Worm (Caenorhabditis elegans) whole organism, L1 larva: ENCODE data around the gene nlp-76.

ENCODE experiments used
- C04F5.9 ChIP-seq: sonication (generic microtip); optimal IDR thresholded peaks from 2 replicates; lab custom pipeline; 2016; ENCODE audit warnings: missing genetic modification characterization, missing compliant biosample characterization
- C16A3.4 ChIP-seq: fragments of 150-350 bp; optimal IDR thresholded peaks from 2 replicates; lab custom pipeline; 2014; ENCODE audit warnings: missing biosample characterization, missing genetic modification characterization
- F16B12.6 ChIP-seq: fragments of 150-350 bp; optimal IDR thresholded peaks from 2 replicates; lab custom pipeline; 2014; ENCODE audit warnings: missing biosample characterization, missing genetic modification characterization
- Y116A8C.19 ChIP-seq: sonication (generic microtip); optimal IDR thresholded peaks from 2 replicates; lab custom pipeline; 2016; ENCODE audit warnings: missing compliant biosample characterization, missing genetic modification characterization, borderline replicate concordance
- aha-1 ChIP-seq: fragments of 150-350 bp; optimal IDR thresholded peaks from 2 replicates; lab custom pipeline; 2014; ENCODE audit warnings: missing biosample characterization, missing genetic modification characterization
- aly-2 ChIP-seq: fragments of 150-350 bp; optimal IDR thresholded peaks from 2 replicates; lab custom pipeline; 2014; ENCODE audit warnings: missing biosample characterization, missing genetic modification characterization
- blmp-1 ChIP-seq: fragments of 150-350 bp; optimal IDR thresholded peaks from 2 replicates; lab custom pipeline; 2014; ENCODE audit warnings: missing biosample characterization, missing genetic modification characterization
- ceh-8 ChIP-seq: fragments of 200-800 bp; sonication (Bioruptor generic); optimal IDR thresholded peaks from 2 replicates; lab custom pipeline; 2018; ENCODE audit warnings: mild to moderate bottlenecking, missing genetic modification characterization, moderate library complexity, missing compliant biosample characterization
- ceh-82 ChIP-seq, 3 experiments: fragments of 150-350 bp in 1 of 3; sonication (generic microtip) in 2 of 3; optimal IDR thresholded peaks; 2 replicates each; lab custom pipeline; 2014 to 2017; ENCODE audit warnings: missing biosample characterization in 3 of 3, missing genetic modification characterization in 3 of 3
- ceh-88 ChIP-seq: fragments of 200-800 bp; sonication (Bioruptor generic); IDR thresholded peaks from 2 replicates; pipeline ENCODE4 v1.3.6; 2022; ENCODE audit warnings: missing genetic modification characterization, missing compliant biosample characterization
- dsc-1 ChIP-seq: sonication (generic microtip); optimal IDR thresholded peaks from 2 replicates; lab custom pipeline; 2016; ENCODE audit warnings: mild to moderate bottlenecking, missing genetic modification characterization, missing compliant biosample characterization
- efl-1 ChIP-seq, 4 experiments: fragments of 150-350 bp; optimal IDR thresholded peaks in 3 of 4; peaks in 1 of 4; 1 replicate in 1 of 4; 2 replicates in 3 of 4; lab custom pipeline; 2014; ENCODE audit warnings: missing biosample characterization in 2 of 4, missing genetic modification characterization in 2 of 4, missing genetic modification reagents in 2 of 4
- egl-27 ChIP-seq, 2 experiments: fragments of 150-350 bp in 1 of 2; sonication (generic microtip); optimal IDR thresholded peaks; 3 replicates each; lab custom pipeline; 2017 to 2018; ENCODE audit warnings: missing biosample characterization in 2 of 2, missing genetic modification characterization in 2 of 2, missing genetic modification reagents in 2 of 2
- elt-2 ChIP-seq: sonication (generic microtip); optimal IDR thresholded peaks from 2 replicates; lab custom pipeline; 2016; ENCODE audit warnings: missing genetic modification characterization, mild to moderate bottlenecking, inconsistent platforms, missing compliant biosample characterization, missing genetic modification reagents
- fkh-8 ChIP-seq: sonication (generic microtip); optimal IDR thresholded peaks from 2 replicates; lab custom pipeline; 2016; ENCODE audit warnings: mild to moderate bottlenecking, missing genetic modification characterization, missing compliant biosample characterization
- fos-1 ChIP-seq: fragments of 150-350 bp; optimal IDR thresholded peaks from 2 replicates; lab custom pipeline; 2014; ENCODE audit warnings: missing biosample characterization, missing genetic modification characterization
- grh-1 ChIP-seq: fragments of 200-800 bp; sonication (Bioruptor generic); IDR thresholded peaks from 2 replicates; pipeline ENCODE4 v1.3.6; 2022; ENCODE audit warnings: missing genetic modification reagents, missing genetic modification characterization, missing compliant biosample characterization
- irx-1 ChIP-seq: sonication (generic microtip); optimal IDR thresholded peaks from 2 replicates; lab custom pipeline; 2016; ENCODE audit warnings: missing genetic modification characterization, missing compliant biosample characterization
- jun-1 ChIP-seq: fragments of 150-350 bp; optimal IDR thresholded peaks from 2 replicates; lab custom pipeline; 2014; ENCODE audit warnings: missing biosample characterization, missing genetic modification reagents, missing genetic modification characterization
- lin-13 ChIP-seq: fragments of 150-350 bp; optimal IDR thresholded peaks from 2 replicates; lab custom pipeline; 2014; ENCODE audit warnings: missing biosample characterization, missing genetic modification reagents, missing genetic modification characterization
- lin-14 ChIP-seq: fragments of 200-800 bp; sonication (Bioruptor generic); optimal IDR thresholded peaks from 2 replicates; lab custom pipeline; 2018; ENCODE audit warnings: mild to moderate bottlenecking, missing genetic modification characterization, moderate library complexity, missing compliant biosample characterization
- lin-15B ChIP-seq: fragments of 150-350 bp; sonication (generic microtip); optimal IDR thresholded peaks from 3 replicates; lab custom pipeline; 2014; ENCODE audit warnings: missing biosample characterization, missing genetic modification characterization
- lin-39 ChIP-seq: fragments of 150-350 bp; optimal IDR thresholded peaks from 2 replicates; lab custom pipeline; 2014; ENCODE audit warnings: missing biosample characterization, missing genetic modification reagents, missing genetic modification characterization
- lir-3 ChIP-seq: sonication (generic microtip); optimal IDR thresholded peaks from 2 replicates; lab custom pipeline; 2016; ENCODE audit warnings: mild to moderate bottlenecking, missing genetic modification characterization, moderate library complexity, missing compliant biosample characterization; ENCODE audit not compliant: poor library complexity
- lsy-2 ChIP-seq, 2 experiments: fragments of 150-350 bp; optimal IDR thresholded peaks; 2 replicates each; lab custom pipeline; 2014; ENCODE audit warnings: missing biosample characterization in 2 of 2, missing genetic modification characterization in 2 of 2
- mab-9 ChIP-seq: fragments of 200-800 bp; sonication (Bioruptor generic); IDR thresholded peaks from 2 replicates; pipeline ENCODE4 v1.3.6; 2022; ENCODE audit warnings: missing genetic modification reagents, missing genetic modification characterization, missing compliant biosample characterization
- mdl-1 ChIP-seq, 2 experiments: fragments of 150-350 bp; optimal IDR thresholded peaks; 2 replicates each; lab custom pipeline; 2014 to 2017; ENCODE audit warnings: missing biosample characterization in 2 of 2, missing genetic modification characterization in 2 of 2, inconsistent platforms in 1 of 2
- mef-2 ChIP-seq: fragments of 150-350 bp; optimal IDR thresholded peaks from 2 replicates; lab custom pipeline; 2014; ENCODE audit warnings: missing biosample characterization, missing genetic modification characterization
- nhr-12 ChIP-seq: sonication (generic microtip); optimal IDR thresholded peaks from 2 replicates; lab custom pipeline; 2017; ENCODE audit warnings: missing biosample characterization, missing genetic modification characterization
- nhr-19 ChIP-seq: fragments of 200-800 bp; sonication (Bioruptor generic); conservative IDR thresholded peaks from 2 replicates; pipeline ENCODE4 v1.3.6; 2022; ENCODE audit warnings: missing genetic modification characterization, missing compliant biosample characterization
- nhr-20 ChIP-seq: sonication (generic microtip); optimal IDR thresholded peaks from 2 replicates; lab custom pipeline; 2016; ENCODE audit warnings: mild to moderate bottlenecking, missing genetic modification characterization, missing compliant biosample characterization
- nhr-237 ChIP-seq: fragments of 150-350 bp; optimal IDR thresholded peaks from 2 replicates; lab custom pipeline; 2014; ENCODE audit warnings: missing biosample characterization, missing genetic modification characterization
- nhr-28 ChIP-seq: fragments of 150-350 bp; optimal IDR thresholded peaks from 2 replicates; lab custom pipeline; 2014; ENCODE audit warnings: missing biosample characterization, missing genetic modification characterization
- nhr-76 ChIP-seq: sonication (generic microtip); optimal IDR thresholded peaks from 2 replicates; lab custom pipeline; 2017; ENCODE audit warnings: missing biosample characterization, missing genetic modification characterization
- nhr-90 ChIP-seq: sonication (generic microtip); optimal IDR thresholded peaks from 2 replicates; lab custom pipeline; 2016; ENCODE audit warnings: mild to moderate bottlenecking, missing genetic modification characterization, missing compliant biosample characterization; ENCODE audit not compliant: poor library complexity
- pag-3 ChIP-seq: sonication (generic microtip); optimal IDR thresholded peaks from 2 replicates; lab custom pipeline; 2017; ENCODE audit warnings: missing genetic modification characterization, mild to moderate bottlenecking, missing compliant biosample characterization, antibody characterized with exemption, borderline replicate concordance; ENCODE audit not compliant: insufficient read depth
- pax-3 ChIP-seq: fragments of 200-800 bp; sonication (Bioruptor generic); optimal IDR thresholded peaks from 2 replicates; lab custom pipeline; 2018; ENCODE audit warnings: mild to moderate bottlenecking, missing genetic modification characterization, moderate library complexity, missing compliant biosample characterization
- pqm-1 ChIP-seq: sonication (generic microtip); optimal IDR thresholded peaks from 3 replicates; lab custom pipeline; 2017; ENCODE audit warnings: missing biosample characterization, missing genetic modification characterization
- rnt-1 ChIP-seq: sonication (generic microtip); optimal IDR thresholded peaks from 2 replicates; lab custom pipeline; 2016; ENCODE audit warnings: mild to moderate bottlenecking, missing genetic modification characterization, moderate library complexity, missing compliant biosample characterization
- skn-1 ChIP-seq: fragments of 150-350 bp; optimal IDR thresholded peaks from 2 replicates; lab custom pipeline; 2014; ENCODE audit warnings: missing biosample characterization, missing genetic modification characterization
- snpc-4 ChIP-seq: fragments of 150-350 bp; optimal IDR thresholded peaks from 2 replicates; lab custom pipeline; 2014; ENCODE audit warnings: missing biosample characterization, missing genetic modification characterization
- sox-4 ChIP-seq: sonication (generic microtip); optimal IDR thresholded peaks from 2 replicates; lab custom pipeline; 2016; ENCODE audit warnings: missing genetic modification characterization, missing compliant biosample characterization
- sptf-1 ChIP-seq: fragments of 150-350 bp; optimal IDR thresholded peaks from 2 replicates; lab custom pipeline; 2014; ENCODE audit warnings: missing biosample characterization, missing genetic modification characterization
- sup-37 ChIP-seq: fragments of 200-800 bp; sonication (Bioruptor generic); optimal IDR thresholded peaks from 2 replicates; lab custom pipeline; 2018; ENCODE audit warnings: mild to moderate bottlenecking, missing genetic modification characterization, missing compliant biosample characterization
- swsn-7 ChIP-seq: sonication (generic microtip); optimal IDR thresholded peaks from 2 replicates; lab custom pipeline; 2016; ENCODE audit warnings: missing genetic modification characterization, missing compliant biosample characterization
- tbx-2 ChIP-seq: sonication (generic microtip); optimal IDR thresholded peaks from 2 replicates; lab custom pipeline; 2016; ENCODE audit warnings: missing genetic modification characterization, missing compliant biosample characterization
- tlp-1 ChIP-seq: fragments of 150-350 bp; optimal IDR thresholded peaks from 2 replicates; lab custom pipeline; 2014; ENCODE audit warnings: missing biosample characterization, missing genetic modification characterization
- unc-30 ChIP-seq: sonication (generic microtip); optimal IDR thresholded peaks from 2 replicates; lab custom pipeline; 2017; ENCODE audit warnings: missing biosample characterization, missing genetic modification characterization
- unc-86 ChIP-seq: sonication (generic microtip); optimal IDR thresholded peaks from 2 replicates; lab custom pipeline; 2016; ENCODE audit warnings: missing genetic modification characterization, missing compliant biosample characterization
- unc-98 ChIP-seq: fragments of 200-800 bp; sonication (Bioruptor generic); IDR thresholded peaks from 2 replicates; pipeline ENCODE4 v1.3.6; 2022; ENCODE audit warnings: missing genetic modification characterization, missing compliant biosample characterization
- vab-15 ChIP-seq: sonication (generic microtip); optimal IDR thresholded peaks from 2 replicates; lab custom pipeline; 2017; ENCODE audit warnings: missing genotype, mild to moderate bottlenecking, missing genetic modification characterization, missing compliant biosample characterization
- xbp-1 ChIP-seq: sonication (generic microtip); optimal IDR thresholded peaks from 2 replicates; lab custom pipeline; 2016; ENCODE audit warnings: missing genetic modification characterization, missing compliant biosample characterization
- zag-1 ChIP-seq: fragments of 150-350 bp; optimal IDR thresholded peaks from 2 replicates; lab custom pipeline; 2014; ENCODE audit warnings: missing biosample characterization, missing genetic modification characterization
- ztf-11 ChIP-seq, 2 experiments: sonication (generic microtip); optimal IDR thresholded peaks; 2 replicates each; lab custom pipeline; 2016 to 2017; ENCODE audit warnings: missing genetic modification characterization in 2 of 2, missing biosample characterization in 1 of 2, missing compliant biosample characterization in 1 of 2

Gene nlp-76

ce11 chrX:12691306-12691705 lies 27.6 kb upstream of the nlp-76 start, which contains the start of gene ugt-50 (continued):
- TF ChIP-seq elt-2 (tag; lab: Kevin White, UChicago), result peak; percentile 87
- TF ChIP-seq vab-15 (tag; lab: Kevin White, UChicago), result no peak
- TF ChIP-seq fos-1 (tag; lab: Kevin White, UChicago), result no peak
- no peak for TF ChIP-seq sptf-1
- TF ChIP-seq sup-37 (GFP tag; lab: Kevin White, UChicago), result no peak
- no peak for TF ChIP-seq ceh-88 (GFP tag; lab: Robert Waterston, UW)
- no peak for TF ChIP-seq aha-1 (tag; lab: Kevin White, UChicago)
- no peak for TF ChIP-seq blmp-1
- TF ChIP-seq nhr-19 (GFP tag; lab: Robert Waterston, UW), result 0 out of 2 replicates have a peak, but pooled peaks have one; percentile 10
- no peak for TF ChIP-seq lin-39 (tag; lab: Kevin White, UChicago)
- TF ChIP-seq ztf-11 (tag; optimal IDR thresholded peaks at IDR 0.05; lab: Kevin White, UChicago), result no peak
- no peak for TF ChIP-seq Y116A8C.19
- TF ChIP-seq egl-27 (tag; optimal IDR thresholded peaks at IDR 0.05; lab: Kevin White, UChicago), result no peak
- no peak for TF ChIP-seq snpc-4 (tag; lab: Kevin White, UChicago)
- no peak for TF ChIP-seq mab-9 (GFP tag; lab: Robert Waterston, UW)
- TF ChIP-seq jun-1 (tag; lab: Kevin White, UChicago), result no peak
- TF ChIP-seq tlp-1 (tag; lab: Kevin White, UChicago), result no peak
- TF ChIP-seq nhr-76 (tag; lab: Kevin White, UChicago), result no peak
- peak in 1 of 2 experiments; percentile 4 for TF ChIP-seq efl-1 (optimal IDR thresholded peaks at IDR 0.05; lab: Kevin White, UChicago)
- no peak for TF ChIP-seq efl-1 (GFP tag; optimal IDR thresholded peaks at IDR 0.05 in 1 of 2; lab: Kevin White, UChicago)
- TF ChIP-seq lin-15B (tag; lab: Kevin White, UChicago), result no peak
- no peak for TF ChIP-seq C04F5.9 (tag; lab: Kevin White, UChicago)
- TF ChIP-seq skn-1, result no peak
- TF ChIP-seq nhr-12 (tag; lab: Kevin White, UChicago), result no peak
- TF ChIP-seq lsy-2 (tag; optimal IDR thresholded peaks at IDR 0.05; lab: Kevin White, UChicago), result no peak
- no peak for TF ChIP-seq swsn-7 (tag; lab: Kevin White, UChicago)
- TF ChIP-seq nhr-90 (tag; lab: Kevin White, UChicago), result peak; percentile 40
- TF ChIP-seq nhr-237, result no peak
- no peak for TF ChIP-seq nhr-28 (tag; lab: Kevin White, UChicago)
- TF ChIP-seq unc-30 (tag; lab: Kevin White, UChicago), result no peak
- TF ChIP-seq C16A3.4 (tag; lab: Kevin White, UChicago), result no peak
- no peak for TF ChIP-seq lin-14 (GFP tag; lab: Kevin White, UChicago)
- TF ChIP-seq zag-1 (tag; lab: Kevin White, UChicago), result no peak
- no peak for TF ChIP-seq dsc-1 (tag; lab: Kevin White, UChicago)
- no peak for TF ChIP-seq ceh-8
- no peak for TF ChIP-seq fkh-8 (tag; lab: Kevin White, UChicago)
- TF ChIP-seq grh-1 (GFP tag; lab: Robert Waterston, UW), result no peak
- TF ChIP-seq mef-2, result no peak
- no peak for TF ChIP-seq tbx-2 (tag; lab: Kevin White, UChicago)
- no peak for TF ChIP-seq F16B12.6 (tag; lab: Kevin White, UChicago)
- TF ChIP-seq rnt-1 (tag; lab: Kevin White, UChicago), result no peak
- TF ChIP-seq lir-3 (tag; lab: Kevin White, UChicago), result no peak
- TF ChIP-seq sox-4 (tag; lab: Kevin White, UChicago), result no peak
- peak; percentile 66 for TF ChIP-seq nhr-20 (tag; lab: Kevin White, UChicago)
- TF ChIP-seq unc-98, result no peak
- TF ChIP-seq lin-13 (GFP tag; lab: Kevin White, UChicago), result no peak
- TF ChIP-seq ceh-82 (tag; optimal IDR thresholded peaks at IDR 0.05; lab: Kevin White, UChicago), result no peak
- no peak for TF ChIP-seq aly-2 (tag; lab: Kevin White, UChicago)
- no peak for TF ChIP-seq pax-3
- TF ChIP-seq xbp-1 (tag; lab: Kevin White, UChicago), result no peak
- TF ChIP-seq irx-1 (tag; lab: Kevin White, UChicago), result no peak
- peak; percentile 16 for TF ChIP-seq pqm-1 (tag; lab: Kevin White, UChicago)
- TF ChIP-seq pag-3 (tag; lab: Kevin White, UChicago), result no peak
- TF ChIP-seq mdl-1 (tag; optimal IDR thresholded peaks at IDR 0.05; lab: Kevin White, UChicago), result no peak
- TF ChIP-seq unc-86 (tag; lab: Kevin White, UChicago), result no peak
